Worm (Caenorhabditis elegans): ENCODE results near the gene B0024.13.
A peak's percentile ranks its signal among the peaks of the same experiment; 100 is the strongest.

B0024.13 gene

ce11 chrV:10352928-10353427 lies 32.5 kb downstream of the B0024.13 start, which contains the start of gene nol-56 (continued):
- no peak for TF ChIP-seq K11D2.4 (GFP tag; IDR thresholded peaks at IDR 0.05)
- peak; percentile 71 for TF ChIP-seq lin-40 (tag; optimal IDR thresholded peaks at IDR 0.05)
- TF ChIP-seq let-526 (GFP tag; IDR thresholded peaks at IDR 0.05): 0 out of 2 replicates have a peak, but pooled peaks have one; percentile 25
- TF ChIP-seq egl-44 (GFP tag; IDR thresholded peaks at IDR 0.05): no peak
- peak; percentile 39; the same call in 1 of the 2 replicates for TF ChIP-seq pbrm-1 (GFP tag; IDR thresholded peaks at IDR 0.05)
- TF ChIP-seq repo-1 (tag; optimal IDR thresholded peaks at IDR 0.05): no peak
- no peak for TF ChIP-seq tbx-9 (tag; optimal IDR thresholded peaks at IDR 0.05; ENCODE audit: borderline replicate concordance)
- no peak for TF ChIP-seq F23B12.7 (tag; optimal IDR thresholded peaks at IDR 0.05; ENCODE audit: insufficient read depth)
- 0 out of 2 replicates have a peak, but pooled peaks have one; percentile 38 for TF ChIP-seq Y53G8AR.9 (GFP tag; conservative IDR thresholded peaks at IDR 0.05)
- TF ChIP-seq ceh-100 (GFP tag; IDR thresholded peaks at IDR 0.05): no peak
- TF ChIP-seq aptf-3 (GFP tag; IDR thresholded peaks at IDR 0.05): no peak
- TF ChIP-seq rcor-1 (GFP tag; IDR thresholded peaks at IDR 0.05): 0 out of 2 replicates have a peak, but pooled peaks have one; percentile 15
- no peak for TF ChIP-seq ceh-40 (GFP tag; IDR thresholded peaks at IDR 0.05)
- TF ChIP-seq zfh-2 (GFP tag; conservative IDR thresholded peaks at IDR 0.05): no peak
- TF ChIP-seq Y67H2A.10 (GFP tag; conservative IDR thresholded peaks at IDR 0.05): no peak
- TF ChIP-seq madf-8 (GFP tag; conservative IDR thresholded peaks at IDR 0.05): no peak
- TF ChIP-seq sptf-2 (GFP tag; optimal IDR thresholded peaks at IDR 0.05): no peak
- peak; percentile 65 for TF ChIP-seq ceh-27 (GFP tag; optimal IDR thresholded peaks at IDR 0.05)
- TF ChIP-seq ztf-22 (GFP tag; optimal IDR thresholded peaks at IDR 0.05): no peak
- TF ChIP-seq bed-2 (GFP tag; IDR thresholded peaks at IDR 0.05): peak; percentile 14; the same call in 1 of the 2 replicates
- peak; percentile 72 for TF ChIP-seq lin-54 (GFP tag; optimal IDR thresholded peaks at IDR 0.05)
- TF ChIP-seq mel-28 (tag; optimal IDR thresholded peaks at IDR 0.05; ENCODE audit: borderline replicate concordance): no peak
- peak; percentile 13 for TF ChIP-seq hrde-1 (tag; optimal IDR thresholded peaks at IDR 0.05; ENCODE audit: borderline replicate concordance)
- TF ChIP-seq xnd-1 (tag; optimal IDR thresholded peaks at IDR 0.05): no peak
- no peak for TF ChIP-seq snpc-1.1 (tag; optimal IDR thresholded peaks at IDR 0.05; ENCODE audit: insufficient read depth)
- TF ChIP-seq attf-6 (GFP tag; IDR thresholded peaks at IDR 0.05): no peak
- TF ChIP-seq cebp-1 (GFP tag; IDR thresholded peaks at IDR 0.05): no peak
- TF ChIP-seq cebp-1 (tag; optimal IDR thresholded peaks at IDR 0.05): peak; percentile 53
- TF ChIP-seq ztf-18 (tag; optimal IDR thresholded peaks at IDR 0.05): peak; percentile 64
- TF ChIP-seq somi-1 (GFP tag; optimal IDR thresholded peaks at IDR 0.05): no peak
- no peak for TF ChIP-seq B0019.2 (GFP tag; conservative IDR thresholded peaks at IDR 0.05)
- TF ChIP-seq nfya-1 (tag; optimal IDR thresholded peaks at IDR 0.05; ENCODE audit: borderline replicate concordance, insufficient read depth): no peak
- no peak for TF ChIP-seq B0336.3 (GFP tag; IDR thresholded peaks at IDR 0.05)
- TF ChIP-seq mxl-1 (tag; optimal IDR thresholded peaks at IDR 0.05): no peak
- TF ChIP-seq ztf-6 (GFP tag; IDR thresholded peaks at IDR 0.05): no peak
- TF ChIP-seq K12H6.12 (tag; optimal IDR thresholded peaks at IDR 0.05): peak; percentile 24
- 0 out of 2 replicates have a peak, but pooled peaks have one; percentile 10 for TF ChIP-seq hmg-1.2 (GFP tag; IDR thresholded peaks at IDR 0.05)
- TF ChIP-seq fkh-3 (tag; optimal IDR thresholded peaks at IDR 0.05): no peak
- no peak for TF ChIP-seq C17E4.6 (GFP tag; IDR thresholded peaks at IDR 0.05)
- no peak for TF ChIP-seq lag-1 (GFP tag; IDR thresholded peaks at IDR 0.05)
- no peak for TF ChIP-seq Y53F4B.3 (GFP tag; IDR thresholded peaks at IDR 0.05)
- TF ChIP-seq him-1 (tag; optimal IDR thresholded peaks at IDR 0.05): no peak
- TF ChIP-seq unc-62 (GFP tag; optimal IDR thresholded peaks at IDR 0.05): no peak
- TF ChIP-seq attf-3 (GFP tag; conservative IDR thresholded peaks at IDR 0.05): peak; percentile 32; the same call in 1 of the 2 replicates
- no peak for TF ChIP-seq sea-2 (GFP tag; IDR thresholded peaks at IDR 0.05)
- TF ChIP-seq tlf-1 (GFP tag; optimal IDR thresholded peaks at IDR 0.05): peak; percentile 48
- TF ChIP-seq nhr-90 (tag; optimal IDR thresholded peaks at IDR 0.05): no peak
- no peak for TF ChIP-seq ceh-58 (GFP tag; IDR thresholded peaks at IDR 0.05)
